Worm (Caenorhabditis elegans): ENCODE data around the gene T19C3.6.

DNA sequence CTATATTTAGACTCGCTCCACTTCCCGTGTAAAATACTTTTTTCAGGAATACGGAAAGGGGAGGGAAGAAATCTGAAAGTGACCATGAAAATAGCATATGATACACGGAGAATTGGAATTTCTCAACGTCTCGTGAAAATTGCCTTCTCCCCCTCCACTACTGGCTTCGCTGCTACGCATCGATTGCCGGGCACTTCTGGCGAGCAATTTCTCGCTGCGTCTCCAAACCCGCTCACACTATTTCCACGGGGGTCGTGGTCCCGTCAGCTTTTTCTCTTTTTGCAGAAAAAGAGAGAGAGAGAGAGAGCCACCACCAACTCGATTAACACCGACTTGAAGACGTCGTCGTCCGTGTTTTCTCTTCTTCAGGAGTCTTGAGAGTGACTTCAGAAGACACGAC lies 39.7 kb upstream of the T19C3.6 start:
- TF ChIP-seq flt-1 (GFP tag; IDR thresholded peaks at IDR 0.05) (no peak), ztf-29 (GFP tag; IDR thresholded peaks at IDR 0.05) (no peak), ztf-23 (GFP tag; IDR thresholded peaks at IDR 0.05) (no peak), klf-2 (GFP tag; conservative IDR thresholded peaks at IDR 0.05) (no peak), ref-1 (GFP tag; conservative IDR thresholded peaks at IDR 0.05) (no peak)
